Fruit fly (Drosophila melanogaster) S2 (cell line): ENCODE results near the gene Chd3.

ENCODE experiments used
- CG8478 ChIP-seq: fragments of >200 bp; optimal IDR thresholded peaks from 2 replicates; lab custom pipeline; 2018
- CTCF ChIP-seq, 2 experiments: fragments of >200 bp; optimal IDR thresholded peaks; 2 replicates each; lab custom pipeline; 2018

DNA sequence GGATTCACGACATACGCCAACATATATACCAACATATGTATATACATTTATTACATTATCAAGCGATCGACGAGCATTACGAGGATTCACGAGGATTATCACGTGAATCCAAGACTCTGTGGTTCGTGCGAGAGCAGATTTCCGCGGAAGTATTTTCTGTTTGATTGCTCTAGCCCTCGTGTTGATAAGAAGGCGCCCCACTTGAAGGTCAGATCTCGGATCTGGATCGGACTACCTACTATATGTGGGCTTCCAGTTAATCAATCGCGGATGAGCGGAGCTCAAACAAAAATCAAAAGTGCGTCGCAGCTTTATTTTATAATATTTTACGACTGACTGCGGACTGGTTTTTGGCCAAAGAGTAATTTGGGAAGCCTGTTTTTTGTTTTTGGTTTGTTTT is 48.0 kb downstream of the Chd3 start:
- TF ChIP-seq CTCF (optimal IDR thresholded peaks at IDR 0.05; lab: Kevin White, UChicago), result no peak
- TF ChIP-seq CG8478 (lab: Kevin White, UChicago), result no peak
